Worm (Caenorhabditis elegans) whole organism, L1 larva: ENCODE data around the gene egl-38.
A peak's percentile ranks its signal among the peaks of the same experiment; 100 is the strongest.

Source experiments
- Y116A8C.19 ChIP-seq: sonication (generic microtip); optimal IDR thresholded peaks from 2 replicates; lab custom pipeline; 2016; ENCODE audit warnings: missing compliant biosample characterization, missing genetic modification characterization, borderline replicate concordance
- blmp-1 ChIP-seq: fragments of 150-350 bp; optimal IDR thresholded peaks from 2 replicates; lab custom pipeline; 2014; ENCODE audit warnings: missing biosample characterization, missing genetic modification characterization
- ceh-63 ChIP-seq: fragments of 200-800 bp; sonication (Bioruptor generic); optimal IDR thresholded peaks from 2 replicates; lab custom pipeline; 2018; ENCODE audit warnings: mild to moderate bottlenecking, missing genetic modification characterization, missing compliant biosample characterization
- ceh-88 ChIP-seq: fragments of 200-800 bp; sonication (Bioruptor generic); IDR thresholded peaks from 2 replicates; pipeline ENCODE4 v1.3.6; 2022; ENCODE audit warnings: missing genetic modification characterization, missing compliant biosample characterization
- dpl-1 ChIP-seq, 3 experiments: fragments of 150-350 bp in 2 of 3; sonication (generic microtip) in 1 of 3; optimal IDR thresholded peaks; 2 replicates each; lab custom pipeline; 2014 to 2017; ENCODE audit warnings: missing biosample characterization in 3 of 3, missing genetic modification characterization in 3 of 3, missing genetic modification reagents in 3 of 3
- efl-1 ChIP-seq, 4 experiments: fragments of 150-350 bp; optimal IDR thresholded peaks in 3 of 4; peaks in 1 of 4; 1 replicate in 1 of 4; 2 replicates in 3 of 4; lab custom pipeline; 2014; ENCODE audit warnings: missing biosample characterization in 2 of 4, missing genetic modification characterization in 2 of 4, missing genetic modification reagents in 2 of 4
- efl-3 ChIP-seq: fragments of 200-800 bp; sonication (Bioruptor generic); optimal IDR thresholded peaks from 2 replicates; lab custom pipeline; 2018; ENCODE audit warnings: mild to moderate bottlenecking, missing genetic modification characterization, missing compliant biosample characterization
- egl-13 ChIP-seq: sonication (generic microtip); optimal IDR thresholded peaks from 2 replicates; lab custom pipeline; 2016; ENCODE audit warnings: missing genotype, missing genetic modification reagents, missing genetic modification characterization, missing compliant biosample characterization
- fkh-8 ChIP-seq: sonication (generic microtip); optimal IDR thresholded peaks from 2 replicates; lab custom pipeline; 2016; ENCODE audit warnings: mild to moderate bottlenecking, missing genetic modification characterization, missing compliant biosample characterization
- fos-1 ChIP-seq: fragments of 150-350 bp; optimal IDR thresholded peaks from 2 replicates; lab custom pipeline; 2014; ENCODE audit warnings: missing biosample characterization, missing genetic modification characterization
- hlh-17 ChIP-seq: fragments of 200-800 bp; sonication (Bioruptor generic); optimal IDR thresholded peaks from 2 replicates; lab custom pipeline; 2018; ENCODE audit warnings: missing genetic modification characterization, mild to moderate bottlenecking, missing compliant biosample characterization, moderate library complexity, borderline replicate concordance
- hpl-2 ChIP-seq: fragments of 150-350 bp; optimal IDR thresholded peaks from 2 replicates; lab custom pipeline; 2014; ENCODE audit warnings: missing biosample characterization, missing genetic modification reagents, missing genetic modification characterization
- isw-1 ChIP-seq: fragments of 200-800 bp; sonication (Bioruptor generic); IDR thresholded peaks from 2 replicates; pipeline ENCODE4 v1.3.6; 2022; ENCODE audit warnings: missing genetic modification characterization, missing compliant biosample characterization
- lin-14 ChIP-seq: fragments of 200-800 bp; sonication (Bioruptor generic); optimal IDR thresholded peaks from 2 replicates; lab custom pipeline; 2018; ENCODE audit warnings: mild to moderate bottlenecking, missing genetic modification characterization, moderate library complexity, missing compliant biosample characterization
- lin-15B ChIP-seq: fragments of 150-350 bp; sonication (generic microtip); optimal IDR thresholded peaks from 3 replicates; lab custom pipeline; 2014; ENCODE audit warnings: missing biosample characterization, missing genetic modification characterization
- lin-35 ChIP-seq, 2 experiments: fragments of 150-350 bp; optimal IDR thresholded peaks; 2 replicates each; lab custom pipeline; 2014; ENCODE audit warnings: missing biosample characterization in 2 of 2, missing genetic modification characterization in 2 of 2, missing genetic modification reagents in 2 of 2
- lsy-2 ChIP-seq, 2 experiments: fragments of 150-350 bp; optimal IDR thresholded peaks; 2 replicates each; lab custom pipeline; 2014; ENCODE audit warnings: missing biosample characterization in 2 of 2, missing genetic modification characterization in 2 of 2
- mab-9 ChIP-seq: fragments of 200-800 bp; sonication (Bioruptor generic); IDR thresholded peaks from 2 replicates; pipeline ENCODE4 v1.3.6; 2022; ENCODE audit warnings: missing genetic modification reagents, missing genetic modification characterization, missing compliant biosample characterization
- mef-2 ChIP-seq: fragments of 150-350 bp; optimal IDR thresholded peaks from 2 replicates; lab custom pipeline; 2014; ENCODE audit warnings: missing biosample characterization, missing genetic modification characterization
- mep-1 ChIP-seq: fragments of 150-350 bp; optimal IDR thresholded peaks from 2 replicates; lab custom pipeline; 2014; ENCODE audit warnings: missing biosample characterization, missing genetic modification characterization
- nhr-11 ChIP-seq: fragments of 150-350 bp; optimal IDR thresholded peaks from 2 replicates; lab custom pipeline; 2014; ENCODE audit warnings: missing biosample characterization, missing genetic modification characterization
- nhr-12 ChIP-seq: sonication (generic microtip); optimal IDR thresholded peaks from 2 replicates; lab custom pipeline; 2017; ENCODE audit warnings: missing biosample characterization, missing genetic modification characterization
- nhr-237 ChIP-seq: fragments of 150-350 bp; optimal IDR thresholded peaks from 2 replicates; lab custom pipeline; 2014; ENCODE audit warnings: missing biosample characterization, missing genetic modification characterization
- nhr-28 ChIP-seq: fragments of 150-350 bp; optimal IDR thresholded peaks from 2 replicates; lab custom pipeline; 2014; ENCODE audit warnings: missing biosample characterization, missing genetic modification characterization
- nhr-47 ChIP-seq: sonication (generic microtip); optimal IDR thresholded peaks from 2 replicates; lab custom pipeline; 2016; ENCODE audit warnings: mild to moderate bottlenecking, missing genetic modification characterization, moderate library complexity, missing compliant biosample characterization
- nhr-71 ChIP-seq: sonication (generic microtip); optimal IDR thresholded peaks from 2 replicates; lab custom pipeline; 2016; ENCODE audit warnings: mild to moderate bottlenecking, missing genetic modification characterization, moderate library complexity, missing compliant biosample characterization
- nhr-77 ChIP-seq: fragments of 150-350 bp; optimal IDR thresholded peaks from 2 replicates; lab custom pipeline; 2014; ENCODE audit warnings: missing biosample characterization, missing genetic modification characterization
- nhr-84 ChIP-seq: sonication (generic microtip); optimal IDR thresholded peaks from 2 replicates; lab custom pipeline; 2017; ENCODE audit warnings: missing biosample characterization, missing genetic modification characterization
- nhr-85 ChIP-seq: sonication (generic microtip); peaks from one replicate; lab custom pipeline; 2016; ENCODE audit warnings: missing genetic modification characterization, inconsistent platforms, missing compliant biosample characterization
- pag-3 ChIP-seq: sonication (generic microtip); optimal IDR thresholded peaks from 2 replicates; lab custom pipeline; 2017; ENCODE audit warnings: missing genetic modification characterization, mild to moderate bottlenecking, missing compliant biosample characterization, antibody characterized with exemption, borderline replicate concordance; ENCODE audit not compliant: insufficient read depth
- pqm-1 ChIP-seq: sonication (generic microtip); optimal IDR thresholded peaks from 3 replicates; lab custom pipeline; 2017; ENCODE audit warnings: missing biosample characterization, missing genetic modification characterization
- rnt-1 ChIP-seq: sonication (generic microtip); optimal IDR thresholded peaks from 2 replicates; lab custom pipeline; 2016; ENCODE audit warnings: mild to moderate bottlenecking, missing genetic modification characterization, moderate library complexity, missing compliant biosample characterization
- snpc-4 ChIP-seq: fragments of 150-350 bp; optimal IDR thresholded peaks from 2 replicates; lab custom pipeline; 2014; ENCODE audit warnings: missing biosample characterization, missing genetic modification characterization
- swsn-7 ChIP-seq: sonication (generic microtip); optimal IDR thresholded peaks from 2 replicates; lab custom pipeline; 2016; ENCODE audit warnings: missing genetic modification characterization, missing compliant biosample characterization
- tbx-2 ChIP-seq: sonication (generic microtip); optimal IDR thresholded peaks from 2 replicates; lab custom pipeline; 2016; ENCODE audit warnings: missing genetic modification characterization, missing compliant biosample characterization
- tlp-1 ChIP-seq: fragments of 150-350 bp; optimal IDR thresholded peaks from 2 replicates; lab custom pipeline; 2014; ENCODE audit warnings: missing biosample characterization, missing genetic modification characterization
- unc-30 ChIP-seq: sonication (generic microtip); optimal IDR thresholded peaks from 2 replicates; lab custom pipeline; 2017; ENCODE audit warnings: missing biosample characterization, missing genetic modification characterization
- xbp-1 ChIP-seq: sonication (generic microtip); optimal IDR thresholded peaks from 2 replicates; lab custom pipeline; 2016; ENCODE audit warnings: missing genetic modification characterization, missing compliant biosample characterization
- zip-4 ChIP-seq: fragments of 200-800 bp; sonication (Bioruptor generic); optimal IDR thresholded peaks from 2 replicates; lab custom pipeline; 2018; ENCODE audit warnings: mild to moderate bottlenecking, missing genetic modification characterization, moderate library complexity, missing compliant biosample characterization
- ztf-11 ChIP-seq, 2 experiments: sonication (generic microtip); optimal IDR thresholded peaks; 2 replicates each; lab custom pipeline; 2016 to 2017; ENCODE audit warnings: missing genetic modification characterization in 2 of 2, missing biosample characterization in 1 of 2, missing compliant biosample characterization in 1 of 2

egl-38 gene

ce11 chrIV:10111441-10111840 lies 1.1 kb upstream of the egl-38 start, which contains the start of gene spch-1:
spch-1 (minus strand) TSS chrIV:10111541.
- no peak for TF ChIP-seq isw-1 (GFP tag; lab: Robert Waterston, UW)
- no peak for TF ChIP-seq nhr-47
- no peak for TF ChIP-seq ceh-88
- TF ChIP-seq fkh-8, result no peak
- no peak for TF ChIP-seq lin-14 (GFP tag; lab: Kevin White, UChicago)
- TF ChIP-seq hlh-17 (GFP tag; lab: Kevin White, UChicago), result no peak
- no peak for TF ChIP-seq nhr-71
- TF ChIP-seq efl-3, result no peak
- no peak for TF ChIP-seq mab-9
- no peak for TF ChIP-seq tlp-1 (tag; lab: Kevin White, UChicago)
- TF ChIP-seq ztf-11 (tag; optimal IDR thresholded peaks at IDR 0.05; lab: Kevin White, UChicago), result no peak
- no peak for TF ChIP-seq nhr-12

- TF ChIP-seq nhr-237 (tag; lab: Kevin White, UChicago), result no peak
- no peak for TF ChIP-seq dpl-1 (GFP tag; optimal IDR thresholded peaks at IDR 0.05; lab: Kevin White, UChicago)
- TF ChIP-seq snpc-4 (tag; lab: Kevin White, UChicago), result no peak
- TF ChIP-seq egl-13, result no peak
- TF ChIP-seq hpl-2 (GFP tag; lab: Kevin White, UChicago), result no peak
- TF ChIP-seq fos-1 (tag; lab: Kevin White, UChicago), result no peak
Observed at ce11 chrIV:10110870-10111269, 553 bp upstream of the egl-38 start.

- no peak for TF ChIP-seq Y116A8C.19 (tag; lab: Kevin White, UChicago)
- peak; percentile 22 for TF ChIP-seq blmp-1
- no peak for TF ChIP-seq pqm-1 (tag; lab: Kevin White, UChicago)
- TF ChIP-seq zip-4 (GFP tag; lab: Kevin White, UChicago), result no peak
- TF ChIP-seq lin-35 (GFP tag; optimal IDR thresholded peaks at IDR 0.05; lab: Kevin White, UChicago), result peak in 1 of 2 experiments; percentile 45
- TF ChIP-seq tbx-2 (tag; lab: Kevin White, UChicago), result no peak
- TF ChIP-seq lin-15B (tag; lab: Kevin White, UChicago), result no peak
- TF ChIP-seq efl-1 (optimal IDR thresholded peaks at IDR 0.05; lab: Kevin White, UChicago), result peak; percentile 16 to 36
- TF ChIP-seq efl-1 (GFP tag; optimal IDR thresholded peaks at IDR 0.05 in 1 of 2; lab: Kevin White, UChicago), result peak in 1 of 2 experiments; percentile 57
- no peak for TF ChIP-seq ceh-63
- peak; percentile 1 for TF ChIP-seq rnt-1
- TF ChIP-seq dpl-1 (GFP tag; optimal IDR thresholded peaks at IDR 0.05; lab: Kevin White, UChicago), result peak in 1 of 3 experiments; percentile 26
- no peak for TF ChIP-seq mef-2 (tag; lab: Kevin White, UChicago)
- TF ChIP-seq nhr-77, result no peak
- TF ChIP-seq swsn-7 (tag; lab: Kevin White, UChicago), result no peak
Observed at ce11 chrIV:10096881-10097280, 13.4 kb downstream of the egl-38 start, which contains the start of gene dis-3. dis-3 (plus strand) TSS chrIV:10097202.

ce11 chrIV:10095171-10095570 lies 15.1 kb downstream of the egl-38 start, which contains the start of the genes C04G2.5 and msp-36:
C04G2.5 (minus strand) TSS chrIV:10095271.
msp-36 (plus strand) TSS chrIV:10095433.
- no peak for TF ChIP-seq lsy-2 (tag; optimal IDR thresholded peaks at IDR 0.05; lab: Kevin White, UChicago)
- TF ChIP-seq nhr-84 (tag; lab: Kevin White, UChicago), result no peak
- TF ChIP-seq egl-13, result no peak
- no peak for TF ChIP-seq nhr-77
- TF ChIP-seq isw-1 (GFP tag; lab: Robert Waterston, UW), result no peak
- no peak for TF ChIP-seq nhr-11 (tag; lab: Kevin White, UChicago)
- no peak for TF ChIP-seq xbp-1 (tag; lab: Kevin White, UChicago)
- TF ChIP-seq efl-3, result no peak
- no peak for TF ChIP-seq unc-30 (tag; lab: Kevin White, UChicago)
- TF ChIP-seq nhr-85, result no peak
- TF ChIP-seq mep-1 (tag; lab: Kevin White, UChicago), result no peak
- no peak for TF ChIP-seq pag-3
- TF ChIP-seq nhr-28 (tag; lab: Kevin White, UChicago), result no peak
